Worm (Caenorhabditis elegans) whole organism, late embryonic: ENCODE data around the gene rpl-42.

Experiments
- ahr-1 ChIP-seq: sonication (generic microtip); optimal IDR thresholded peaks from 2 replicates; lab custom pipeline; 2016; ENCODE audit warnings: missing genetic modification characterization, missing compliant biosample characterization
- ama-1 ChIP-seq: fragments of 150-350 bp; optimal IDR thresholded peaks from 2 replicates; lab custom pipeline; 2014
- ceh-30 ChIP-seq: fragments of 150-350 bp; optimal IDR thresholded peaks from 2 replicates; lab custom pipeline; 2014; ENCODE audit warnings: missing biosample characterization, missing genetic modification characterization
- che-1 ChIP-seq: sonication (generic microtip); optimal IDR thresholded peaks from 2 replicates; lab custom pipeline; 2016; ENCODE audit warnings: mild to moderate bottlenecking, missing genetic modification characterization, missing compliant biosample characterization
- nfya-1 ChIP-seq: sonication (generic microtip); optimal IDR thresholded peaks from 2 replicates; lab custom pipeline; 2017; ENCODE audit warnings: missing genetic modification characterization, mild to moderate bottlenecking, missing compliant biosample characterization, antibody characterized with exemption, moderate library complexity
- nhr-11 ChIP-seq: fragments of 150-350 bp; optimal IDR thresholded peaks from 2 replicates; lab custom pipeline; 2014; ENCODE audit warnings: missing biosample characterization, missing genetic modification characterization
- nhr-232 ChIP-seq: sonication (generic microtip); optimal IDR thresholded peaks from 2 replicates; lab custom pipeline; 2016; ENCODE audit warnings: missing genetic modification characterization, missing compliant biosample characterization
- pag-3 ChIP-seq: sonication (generic microtip); optimal IDR thresholded peaks from 2 replicates; lab custom pipeline; 2016; ENCODE audit warnings: missing compliant biosample characterization, missing genetic modification characterization, borderline replicate concordance
- pat-9 ChIP-seq: fragments of 200-800 bp; sonication (Bioruptor generic); optimal IDR thresholded peaks from 2 replicates; lab custom pipeline; 2018; ENCODE audit warnings: mild to moderate bottlenecking, missing genetic modification characterization, moderate library complexity, missing compliant biosample characterization

DNA sequence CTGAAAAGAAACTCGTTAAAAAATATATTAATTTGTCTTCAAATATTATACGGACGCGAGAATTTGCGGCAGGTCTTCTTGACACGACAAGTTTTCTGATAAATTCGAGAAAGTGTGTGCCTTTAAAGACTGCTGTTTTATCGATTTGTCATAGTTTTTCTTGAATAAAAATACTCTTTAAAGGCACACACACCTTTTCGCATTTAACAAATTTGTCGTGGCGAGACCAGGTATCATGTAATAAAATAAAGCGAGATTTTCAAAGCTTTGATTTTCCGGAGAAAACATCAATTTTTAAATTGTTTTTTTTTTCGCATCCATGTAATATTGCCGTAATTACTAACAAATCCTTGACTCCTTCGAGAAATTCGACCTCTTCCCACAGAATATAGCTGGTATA lies 8.7 kb downstream of the rpl-42 start:
- no peak for TF ChIP-seq nhr-11
- TF ChIP-seq nhr-232 (tag; lab: Kevin White, UChicago), result no peak
- TF ChIP-seq pag-3 (tag; lab: Kevin White, UChicago), result no peak
- no peak for TF ChIP-seq che-1
- TF ChIP-seq ceh-30 (tag; lab: Kevin White, UChicago), result no peak
- TF ChIP-seq pat-9 (tag; lab: Kevin White, UChicago), result no peak
- no peak for TF ChIP-seq nfya-1 (tag; lab: Kevin White, UChicago)
- no peak for TF ChIP-seq ahr-1
- no peak for TF ChIP-seq ama-1 (lab: Kevin White, UChicago)
